Worm (Caenorhabditis elegans) whole organism, L4 larva: ENCODE measurements around the gene tmd-2.

Experiments used
- D1046.2 ChIP-seq: fragments of 200-800 bp; sonication (Bioruptor generic); IDR thresholded peaks from 2 replicates; pipeline ENCODE4 v1.3.6; 2022; ENCODE audit warnings: missing genetic modification characterization, missing compliant biosample characterization
- F44E2.7 ChIP-seq: fragments of 200-800 bp; sonication (Bioruptor generic); IDR thresholded peaks from 2 replicates; pipeline ENCODE4 v2.1.2; 2022; ENCODE audit warnings: missing genetic modification characterization, missing compliant biosample characterization
- F49E8.2 ChIP-seq: sonication (generic microtip); optimal IDR thresholded peaks from 2 replicates; lab custom pipeline; 2016; ENCODE audit warnings: missing compliant biosample characterization, mild to moderate bottlenecking, missing genetic modification characterization, borderline replicate concordance
- T20F7.1 ChIP-seq: fragments of 200-800 bp; sonication (Bioruptor generic); optimal IDR thresholded peaks from 2 replicates; lab custom pipeline; 2018; ENCODE audit warnings: mild to moderate bottlenecking, missing genetic modification characterization, missing compliant biosample characterization
- Y75B8A.6 ChIP-seq: fragments of 200-800 bp; sonication (Bioruptor generic); IDR thresholded peaks from 2 replicates; pipeline ENCODE4 v1.3.6; 2022; ENCODE audit warnings: missing genetic modification reagents, missing genetic modification characterization, missing compliant biosample characterization
- aha-1 ChIP-seq: fragments of 150-350 bp; peaks from one replicate; lab custom pipeline; 2014; ENCODE audit warnings: missing biosample characterization, missing genetic modification characterization
- ama-1 ChIP-seq: fragments of 150-350 bp; optimal IDR thresholded peaks from 2 replicates; lab custom pipeline; 2014; ENCODE audit warnings: inconsistent platforms, mixed read lengths
- daf-12 ChIP-seq: fragments of 150-350 bp; optimal IDR thresholded peaks from 2 replicates; lab custom pipeline; 2014; ENCODE audit warnings: missing biosample characterization, missing genetic modification reagents, missing genetic modification characterization
- daf-16 ChIP-seq, 3 experiments: sonication (generic microtip); optimal IDR thresholded peaks; 2 replicates each; lab custom pipeline; 2016 to 2017; ENCODE audit warnings: missing genetic modification characterization in 3 of 3, missing genetic modification reagents in 3 of 3, mild to moderate bottlenecking in 2 of 3, missing compliant biosample characterization in 2 of 3, missing biosample characterization in 1 of 3, moderate library complexity in 1 of 3
- daf-19 ChIP-seq: fragments of 200-800 bp; sonication (Bioruptor generic); conservative IDR thresholded peaks from 2 replicates; pipeline ENCODE4 v1.3.6; 2022; ENCODE audit warnings: missing genetic modification characterization, missing compliant biosample characterization
- dmd-6 ChIP-seq: fragments of 200-800 bp; sonication (Bioruptor generic); IDR thresholded peaks from 2 replicates; pipeline ENCODE4 v1.3.6; 2022; ENCODE audit warnings: missing genetic modification reagents, missing genetic modification characterization, missing compliant biosample characterization
- dmd-9 ChIP-seq: fragments of 200-800 bp; sonication (Bioruptor generic); IDR thresholded peaks from 2 replicates; pipeline ENCODE4 v1.3.6; 2022; ENCODE audit warnings: missing genetic modification reagents, missing genetic modification characterization, missing compliant biosample characterization
- dpl-1 ChIP-seq: fragments of 150-350 bp; optimal IDR thresholded peaks from 2 replicates; lab custom pipeline; 2014; ENCODE audit warnings: missing biosample characterization, missing genetic modification reagents, missing genetic modification characterization
- duxl-1 ChIP-seq: sonication (generic microtip); optimal IDR thresholded peaks from 2 replicates; lab custom pipeline; 2016; ENCODE audit warnings: mild to moderate bottlenecking, missing genetic modification characterization, moderate library complexity, missing compliant biosample characterization; ENCODE audit not compliant: poor library complexity
- dve-1 ChIP-seq: sonication (generic microtip); optimal IDR thresholded peaks from 2 replicates; lab custom pipeline; 2017; ENCODE audit warnings: antibody characterized with exemption, mild to moderate bottlenecking, missing genetic modification characterization, missing compliant biosample characterization; ENCODE audit not compliant: insufficient read depth
- egl-27 ChIP-seq: sonication (generic microtip); optimal IDR thresholded peaks from 3 replicates; lab custom pipeline; 2017; ENCODE audit warnings: missing biosample characterization, missing genetic modification reagents, missing genetic modification characterization
- fkh-10 ChIP-seq: fragments of 150-350 bp; optimal IDR thresholded peaks from 2 replicates; lab custom pipeline; 2014; ENCODE audit warnings: missing biosample characterization, missing genetic modification reagents, missing genetic modification characterization
- hif-1 ChIP-seq, 2 experiments: sonication (generic microtip); optimal IDR thresholded peaks; 2 replicates each; lab custom pipeline; 2016 to 2017; ENCODE audit warnings: missing compliant biosample characterization in 2 of 2, missing genetic modification characterization in 2 of 2, missing genetic modification reagents in 2 of 2, missing genotype in 2 of 2, mild to moderate bottlenecking in 1 of 2
- hlh-11 ChIP-seq: fragments of 200-800 bp; sonication (Bioruptor generic); optimal IDR thresholded peaks from 2 replicates; lab custom pipeline; 2018; ENCODE audit warnings: mild to moderate bottlenecking, missing genetic modification characterization, missing compliant biosample characterization
- hlh-30 ChIP-seq: sonication (generic microtip); optimal IDR thresholded peaks from 2 replicates; lab custom pipeline; 2017; ENCODE audit warnings: antibody characterized with exemption, mild to moderate bottlenecking, missing genetic modification characterization, missing compliant biosample characterization; ENCODE audit not compliant: insufficient read depth
- jun-1 ChIP-seq: fragments of 150-350 bp; optimal IDR thresholded peaks from 2 replicates; lab custom pipeline; 2014; ENCODE audit warnings: missing biosample characterization, missing genetic modification reagents, missing genetic modification characterization
- lin-13 ChIP-seq: fragments of 150-350 bp; optimal IDR thresholded peaks from 2 replicates; lab custom pipeline; 2014; ENCODE audit warnings: missing biosample characterization, missing genetic modification reagents, missing genetic modification characterization
- lsy-2 ChIP-seq, 2 experiments: fragments of 150-350 bp in 1 of 2; sonication (generic microtip) in 1 of 2; optimal IDR thresholded peaks; 2 replicates each; lab custom pipeline; 2014 to 2017; ENCODE audit warnings: missing biosample characterization in 2 of 2, missing genetic modification characterization in 2 of 2
- mdl-1 ChIP-seq, 2 experiments: fragments of 150-350 bp in 1 of 2; sonication (generic microtip) in 1 of 2; optimal IDR thresholded peaks; 2 replicates each; lab custom pipeline; 2014 to 2017; ENCODE audit warnings: missing biosample characterization in 2 of 2, missing genetic modification characterization in 2 of 2
- mep-1 ChIP-seq: fragments of 150-350 bp; sonication (generic microtip); optimal IDR thresholded peaks from 3 replicates; lab custom pipeline; 2014; ENCODE audit warnings: missing biosample characterization, missing genetic modification characterization
- mes-2 ChIP-seq: sonication (generic microtip); optimal IDR thresholded peaks from 2 replicates; lab custom pipeline; 2016; ENCODE audit warnings: missing genotype, mild to moderate bottlenecking, missing genetic modification characterization, missing compliant biosample characterization; ENCODE audit not compliant: poor library complexity, severe bottlenecking
- mxl-3 ChIP-seq: fragments of 200-800 bp; sonication (Bioruptor generic); optimal IDR thresholded peaks from 2 replicates; lab custom pipeline; 2018; ENCODE audit warnings: mild to moderate bottlenecking, missing genetic modification characterization, missing compliant biosample characterization
- nhr-102 ChIP-seq: sonication (generic microtip); optimal IDR thresholded peaks from 2 replicates; lab custom pipeline; 2016; ENCODE audit warnings: mild to moderate bottlenecking, missing genetic modification characterization, moderate library complexity, missing compliant biosample characterization
- nhr-111 ChIP-seq: fragments of 200-800 bp; sonication (Bioruptor generic); optimal IDR thresholded peaks from 2 replicates; lab custom pipeline; 2018; ENCODE audit warnings: mild to moderate bottlenecking, missing genetic modification characterization, missing compliant biosample characterization
- nhr-28 ChIP-seq: fragments of 150-350 bp; optimal IDR thresholded peaks from 2 replicates; lab custom pipeline; 2014; ENCODE audit warnings: missing biosample characterization, missing genetic modification characterization
- nhr-48 ChIP-seq: sonication (generic microtip); optimal IDR thresholded peaks from 2 replicates; lab custom pipeline; 2016; ENCODE audit warnings: mild to moderate bottlenecking, missing genetic modification characterization, missing compliant biosample characterization
- nhr-77 ChIP-seq: fragments of 150-350 bp; optimal IDR thresholded peaks from 2 replicates; lab custom pipeline; 2014; ENCODE audit warnings: missing biosample characterization, missing genetic modification characterization
- pha-4 ChIP-seq, 2 experiments: fragments of 150-350 bp in 1 of 2; fragments of 200-800 bp in 1 of 2; sonication (Bioruptor generic) in 1 of 2; IDR thresholded peaks in 1 of 2; optimal IDR thresholded peaks in 1 of 2; 2 replicates each; pipeline versions ENCODE4 v1.3.6 to Lab custom; 2014 to 2022; ENCODE audit warnings: missing genetic modification characterization in 2 of 2, missing genetic modification reagents in 2 of 2, missing biosample characterization in 1 of 2, missing compliant biosample characterization in 1 of 2
- pqm-1 ChIP-seq: sonication (generic microtip); optimal IDR thresholded peaks from 2 replicates; lab custom pipeline; 2017; ENCODE audit warnings: missing biosample characterization, missing genetic modification characterization
- set-16 ChIP-seq: fragments of 200-800 bp; sonication (Bioruptor generic); IDR thresholded peaks from 2 replicates; pipeline ENCODE4 v1.3.6; 2022; ENCODE audit warnings: missing genetic modification reagents, missing genetic modification characterization, missing compliant biosample characterization
- snpc-1.2 ChIP-seq: fragments of 200-800 bp; sonication (Bioruptor generic); IDR thresholded peaks from 2 replicates; pipeline ENCODE4 v1.3.6; 2022; ENCODE audit warnings: missing genetic modification reagents, missing genetic modification characterization, missing compliant biosample characterization
- snpc-4 ChIP-seq: fragments of 150-350 bp; optimal IDR thresholded peaks from 2 replicates; lab custom pipeline; 2014; ENCODE audit warnings: missing biosample characterization, missing genetic modification characterization
- unc-39 ChIP-seq: sonication (generic microtip); optimal IDR thresholded peaks from 2 replicates; lab custom pipeline; 2017; ENCODE audit warnings: missing biosample characterization, missing genetic modification characterization
- zfp-2 ChIP-seq: sonication (generic microtip); optimal IDR thresholded peaks from 2 replicates; lab custom pipeline; 2016; ENCODE audit warnings: mild to moderate bottlenecking, missing genetic modification characterization, missing compliant biosample characterization

The tmd-2 gene

ce11 chrV:8300935-8301535 is 33.4 kb upstream of the tmd-2 start, which contains the start of gene W02D7.6:
W02D7.6 (minus strand) TSS chrV:8301507.
- no peak for TF ChIP-seq zfp-2 (tag; lab: Kevin White, UChicago)
- peak; percentile 20 for TF ChIP-seq dve-1 (tag; lab: Kevin White, UChicago)
- TF ChIP-seq set-16: no peak
- peak; percentile 80 for TF ChIP-seq ama-1 (lab: Kevin White, UChicago)
- no peak for TF ChIP-seq snpc-4 (tag; lab: Kevin White, UChicago)
- TF ChIP-seq fkh-10 (GFP tag; lab: Kevin White, UChicago): no peak
- peak; percentile 31 for TF ChIP-seq dpl-1
- TF ChIP-seq F44E2.7 (GFP tag; lab: Robert Waterston, UW): 0 out of 2 replicates have a peak, but pooled peaks have one; percentile 20
- peak; percentile 26 for TF ChIP-seq nhr-102
- no peak for TF ChIP-seq egl-27 (tag; lab: Kevin White, UChicago)
- no peak for TF ChIP-seq hlh-11 (tag; lab: Kevin White, UChicago)
- peak in 1 of 2 experiments; percentile 10 for TF ChIP-seq daf-16 (GFP tag; optimal IDR thresholded peaks at IDR 0.05; lab: Kevin White, UChicago)
- TF ChIP-seq daf-16 (tag; optimal IDR thresholded peaks at IDR 0.05; lab: Kevin White, UChicago): no peak
- peak; percentile 48 for TF ChIP-seq mes-2 (tag; lab: Kevin White, UChicago)
- peak; percentile 7 for TF ChIP-seq nhr-111 (GFP tag; lab: Kevin White, UChicago)
- no peak; the same call in 1 of the 2 replicates for TF ChIP-seq pha-4 (GFP tag; IDR thresholded peaks at IDR 0.05; lab: Robert Waterston, UW)
- no peak for TF ChIP-seq pha-4 (tag; optimal IDR thresholded peaks at IDR 0.05; lab: Kevin White, UChicago)
- no peak for TF ChIP-seq Y75B8A.6
- TF ChIP-seq hlh-30 (tag; lab: Kevin White, UChicago): peak; percentile 35
- TF ChIP-seq mdl-1 (tag; optimal IDR thresholded peaks at IDR 0.05; lab: Kevin White, UChicago): peak in 1 of 2 experiments; percentile 17
- TF ChIP-seq snpc-1.2 (GFP tag; lab: Robert Waterston, UW): no peak
- peak; percentile 44 for TF ChIP-seq duxl-1 (tag; lab: Kevin White, UChicago)
- TF ChIP-seq jun-1 (tag; lab: Kevin White, UChicago): no peak
- TF ChIP-seq lsy-2 (tag; optimal IDR thresholded peaks at IDR 0.05; lab: Kevin White, UChicago): peak in 1 of 2 experiments; percentile 30
- TF ChIP-seq unc-39 (tag; lab: Kevin White, UChicago): no peak
- peak; percentile 75 for TF ChIP-seq T20F7.1

DNA sequence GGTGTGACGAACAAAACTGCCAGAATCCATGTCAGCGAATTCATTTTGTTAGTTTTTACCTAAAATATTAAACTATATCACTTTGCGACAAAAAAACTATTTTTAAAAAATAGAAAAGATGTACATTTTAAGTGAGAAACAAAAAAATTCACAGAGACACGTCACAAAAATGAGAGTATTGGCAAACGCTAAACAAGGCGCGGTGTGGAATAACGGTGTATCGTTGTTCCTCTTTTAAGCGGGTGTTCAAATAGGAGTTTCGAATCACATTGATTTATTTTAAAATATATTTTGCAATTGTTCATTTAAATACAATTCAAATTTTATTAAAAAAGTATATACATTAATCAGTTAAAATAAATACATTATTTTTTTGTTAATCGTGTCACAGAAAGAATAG is 31.9 kb upstream of the tmd-2 start, which contains the start of gene sel-9:
Gene sel-9, minus strand, starts transcription at position 59 of the 400 bp plus-strand sequence.
- TF ChIP-seq mep-1 (peak; percentile 45), aha-1 (peak; percentile 67), D1046.2 (GFP tag; lab: Robert Waterston, UW) (no peak), hlh-30 (tag; lab: Kevin White, UChicago) (peak; percentile 38), dve-1 (tag; lab: Kevin White, UChicago) (peak; percentile 37), dpl-1 (peak; percentile 89), nhr-28 (no peak), daf-16 (GFP tag; optimal IDR thresholded peaks at IDR 0.05; lab: Kevin White, UChicago) (no peak), daf-16 (tag; optimal IDR thresholded peaks at IDR 0.05; lab: Kevin White, UChicago) (peak; percentile 27), T20F7.1 (peak; percentile 97)

DNA sequence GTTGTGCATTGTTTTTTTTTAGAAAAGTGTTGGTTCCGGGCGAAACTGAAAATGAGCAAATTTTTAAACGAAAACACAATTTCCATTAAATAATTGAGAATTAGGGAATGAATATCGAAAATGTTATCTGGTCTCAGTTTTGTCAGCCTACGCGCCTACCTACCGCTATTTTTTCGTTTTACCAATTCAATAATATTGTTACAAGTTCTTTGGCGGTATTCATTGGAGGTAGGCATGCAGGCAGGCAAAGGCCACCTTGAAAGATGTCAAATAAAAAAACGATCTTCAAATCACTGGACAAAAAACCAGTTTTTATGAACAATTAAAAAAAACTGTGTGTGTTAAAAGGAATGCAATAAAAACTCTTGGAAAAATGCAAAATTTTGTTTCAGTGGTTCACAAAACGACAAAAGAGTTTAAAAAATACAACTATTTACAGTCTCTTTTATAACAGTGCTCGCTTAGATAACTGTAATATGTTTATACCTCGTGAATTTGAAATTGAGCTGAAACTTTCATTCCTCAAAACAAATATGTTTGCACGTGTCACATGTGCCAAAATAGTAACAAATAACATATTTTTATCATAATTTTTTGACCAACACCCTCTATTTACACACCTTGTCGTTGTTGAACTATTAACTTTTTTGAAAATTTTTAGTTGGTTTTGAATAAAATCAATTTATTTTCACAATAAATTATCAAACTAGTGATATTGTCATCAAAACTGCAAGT is 29.8 kb upstream of the tmd-2 start, which contains the start of gene W02D7.11:
Gene W02D7.11, minus strand, starts transcription at position 51 of the 735 bp plus-strand sequence.
- TF ChIP-seq mxl-3 (GFP tag; lab: Kevin White, UChicago) (no peak), dve-1 (tag; lab: Kevin White, UChicago) (peak; percentile 5), daf-16 (GFP tag; optimal IDR thresholded peaks at IDR 0.05; lab: Kevin White, UChicago) (no peak), daf-16 (tag; optimal IDR thresholded peaks at IDR 0.05; lab: Kevin White, UChicago) (peak; percentile 66)
- TF ChIP-seq, all 104 proteins: peak for 2

ce11 chrV:8305940-8306339 is 28.5 kb upstream of the tmd-2 start:
- peak; percentile 74 for TF ChIP-seq dmd-6 (GFP tag; lab: Robert Waterston, UW)
- TF ChIP-seq F49E8.2 (tag; lab: Kevin White, UChicago): no peak
- no peak for TF ChIP-seq nhr-28
- no peak for TF ChIP-seq hlh-11 (tag; lab: Kevin White, UChicago)
- no peak for TF ChIP-seq dmd-9 (GFP tag; lab: Robert Waterston, UW)
- TF ChIP-seq daf-16 (GFP tag; optimal IDR thresholded peaks at IDR 0.05; lab: Kevin White, UChicago): no peak
- TF ChIP-seq daf-16 (tag; optimal IDR thresholded peaks at IDR 0.05; lab: Kevin White, UChicago): peak; percentile 38
- TF ChIP-seq nhr-77 (tag; lab: Kevin White, UChicago): no peak
- no peak for TF ChIP-seq daf-19
- no peak for TF ChIP-seq daf-12 (tag; lab: Kevin White, UChicago)
- TF ChIP-seq dve-1 (tag; lab: Kevin White, UChicago): peak; percentile 43
- TF ChIP-seq pqm-1: peak; percentile 46
- no peak for TF ChIP-seq jun-1 (tag; lab: Kevin White, UChicago)
- TF ChIP-seq lin-13 (GFP tag; lab: Kevin White, UChicago): no peak
- TF ChIP-seq hif-1 (tag; optimal IDR thresholded peaks at IDR 0.05; lab: Kevin White, UChicago): no peak
- TF ChIP-seq nhr-48 (tag; lab: Kevin White, UChicago): no peak
